Worm (Caenorhabditis elegans): ENCODE measurements around the gene nhr-167.
A peak's percentile ranks its signal among the peaks of the same experiment; 100 is the strongest.

The nhr-167 gene

DNA sequence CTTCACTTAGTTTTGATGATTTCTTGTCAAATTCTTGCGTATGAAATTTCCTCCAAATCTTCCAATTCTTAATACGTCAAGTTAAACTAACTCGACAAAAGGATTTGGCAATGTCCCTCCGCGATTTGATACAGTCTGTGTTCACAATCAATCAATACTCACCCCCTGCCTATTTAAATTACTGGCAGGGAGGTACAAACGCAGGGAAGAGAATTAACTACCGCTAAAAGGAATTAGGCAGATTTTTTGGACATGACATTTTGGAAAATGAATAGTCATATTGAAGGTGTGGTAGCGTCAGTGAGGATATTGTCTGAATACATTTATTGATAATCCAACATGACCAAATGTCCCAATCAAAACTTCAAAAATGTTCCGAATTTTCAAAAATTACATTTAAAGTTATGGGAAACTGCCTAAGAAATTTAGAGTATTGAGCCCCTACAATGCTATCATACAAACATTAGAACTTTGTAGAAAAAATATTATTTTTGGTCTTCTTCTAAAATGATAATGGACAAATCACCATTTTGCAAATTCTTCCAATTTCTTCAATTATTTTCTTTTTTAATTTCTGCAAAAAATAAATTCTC is 44.4 kb downstream of the nhr-167 start (continued):
- peak; percentile 88 for TF ChIP-seq gei-8 (GFP tag; optimal IDR thresholded peaks at IDR 0.05)
- TF ChIP-seq T26A8.4 (GFP tag; IDR thresholded peaks at IDR 0.05): peak; percentile 99
- peak; percentile 95 for TF ChIP-seq ceh-20 (GFP tag; IDR thresholded peaks at IDR 0.05)
- TF ChIP-seq zfp-2 (tag; optimal IDR thresholded peaks at IDR 0.05): peak; percentile 88
- TF ChIP-seq nhr-41 (GFP tag; IDR thresholded peaks at IDR 0.05): peak; percentile 68

- no peak for TF ChIP-seq T26A8.4 (GFP tag; IDR thresholded peaks at IDR 0.05)
- peak; percentile 85 for TF ChIP-seq lim-7 (GFP tag; IDR thresholded peaks at IDR 0.05)
- TF ChIP-seq daf-8 (GFP tag; IDR thresholded peaks at IDR 0.05): 0 out of 2 replicates have a peak, but pooled peaks have one; percentile 60
- TF ChIP-seq mdt-29 (GFP tag; IDR thresholded peaks at IDR 0.05): no peak; the same call in 1 of the 2 replicates
- peak; percentile 27 for TF ChIP-seq lin-13 (GFP tag; optimal IDR thresholded peaks at IDR 0.05)
- TF ChIP-seq spr-3 (GFP tag; optimal IDR thresholded peaks at IDR 0.05): peak; percentile 58
- TF ChIP-seq pqm-1 (tag; optimal IDR thresholded peaks at IDR 0.05): no peak
- TF ChIP-seq fkh-10 (GFP tag; optimal IDR thresholded peaks at IDR 0.05): no peak
- TF ChIP-seq tag-97 (GFP tag; IDR thresholded peaks at IDR 0.05): no peak
- peak; percentile 87 for TF ChIP-seq snpc-1.2 (GFP tag; IDR thresholded peaks at IDR 0.05)
- TF ChIP-seq saeg-2 (GFP tag; IDR thresholded peaks at IDR 0.05): no peak
- TF ChIP-seq lsy-2 (tag; optimal IDR thresholded peaks at IDR 0.05): no peak
- TF ChIP-seq tra-1 (GFP tag; IDR thresholded peaks at IDR 0.05): peak; percentile 72; the same call in 1 of the 2 replicates
- TF ChIP-seq lin-29 (GFP tag; IDR thresholded peaks at IDR 0.05): no peak
- TF ChIP-seq spr-1 (tag; optimal IDR thresholded peaks at IDR 0.05): peak; percentile 62
- no peak for TF ChIP-seq daf-19 (GFP tag; conservative IDR thresholded peaks at IDR 0.05)
- peak; percentile 74 for TF ChIP-seq ctbp-1 (GFP tag; IDR thresholded peaks at IDR 0.05)
- TF ChIP-seq set-16 (GFP tag; IDR thresholded peaks at IDR 0.05): peak; percentile 55
- TF ChIP-seq cey-2 (tag; optimal IDR thresholded peaks at IDR 0.05; ENCODE audit: borderline replicate concordance, insufficient read depth): no peak
- TF ChIP-seq mxl-3 (GFP tag; optimal IDR thresholded peaks at IDR 0.05): peak; percentile 11
- peak; percentile 72 for TF ChIP-seq rbr-2 (tag; optimal IDR thresholded peaks at IDR 0.05)
- peak; percentile 59; the same call in 1 of the 2 replicates for TF ChIP-seq lin-1 (GFP tag; IDR thresholded peaks at IDR 0.05)
- peak; percentile 40 for TF ChIP-seq zfp-2 (tag; optimal IDR thresholded peaks at IDR 0.05)
- peak; percentile 92 for TF ChIP-seq hmg-1.1 (GFP tag; IDR thresholded peaks at IDR 0.05)
- TF ChIP-seq nhr-11 (tag; optimal IDR thresholded peaks at IDR 0.05): no peak
- peak; percentile 94 for TF ChIP-seq aha-1 (tag)
- peak in 1 of 2 experiments; percentile 2 for TF ChIP-seq hif-1 (tag; optimal IDR thresholded peaks at IDR 0.05)
- TF ChIP-seq vab-7 (GFP tag; IDR thresholded peaks at IDR 0.05): peak; percentile 89
- no peak for TF ChIP-seq zip-11 (GFP tag; IDR thresholded peaks at IDR 0.05)
- 0 out of 2 replicates have a peak, but pooled peaks have one; percentile 33 for TF ChIP-seq nhr-41 (GFP tag; IDR thresholded peaks at IDR 0.05)
- TF ChIP-seq F26F4.8 (GFP tag; conservative IDR thresholded peaks at IDR 0.05): peak; percentile 52; the same call in 1 of the 2 replicates
- peak; percentile 29 for TF ChIP-seq nhr-6 (tag; optimal IDR thresholded peaks at IDR 0.05)
- TF ChIP-seq mdl-1 (tag; optimal IDR thresholded peaks at IDR 0.05): no peak
- TF ChIP-seq pha-4 (GFP tag; IDR thresholded peaks at IDR 0.05): peak; percentile 87
- TF ChIP-seq pha-4 (tag; optimal IDR thresholded peaks at IDR 0.05): no peak
- TF ChIP-seq Y5F2A.4 (GFP tag; optimal IDR thresholded peaks at IDR 0.05): peak; percentile 69
- peak; percentile 66; the same call in 1 of the 2 replicates for TF ChIP-seq dmd-6 (GFP tag; IDR thresholded peaks at IDR 0.05)
- TF ChIP-seq ces-1 (GFP tag; optimal IDR thresholded peaks at IDR 0.05): no peak
- TF ChIP-seq unc-62 (GFP tag; optimal IDR thresholded peaks at IDR 0.05 in 1 of 2): no peak
- no peak for TF ChIP-seq unc-62 (tag; optimal IDR thresholded peaks at IDR 0.05)
- TF ChIP-seq R02D3.7 (tag; optimal IDR thresholded peaks at IDR 0.05): no peak
- TF ChIP-seq fos-1 (tag; optimal IDR thresholded peaks at IDR 0.05): no peak
- no peak for TF ChIP-seq attf-4 (tag; optimal IDR thresholded peaks at IDR 0.05)
- TF ChIP-seq arid-1 (GFP tag; conservative IDR thresholded peaks at IDR 0.05): peak; percentile 54; the same call in 1 of the 2 replicates
- no peak for TF ChIP-seq gei-8 (GFP tag; optimal IDR thresholded peaks at IDR 0.05)
- TF ChIP-seq F37D6.2 (tag; optimal IDR thresholded peaks at IDR 0.05): peak; percentile 82
- peak; percentile 42 for TF ChIP-seq nhr-48 (tag; optimal IDR thresholded peaks at IDR 0.05)
Observed at ce11 chrX:11934933-11935332, 47.0 kb downstream of the nhr-167 start.
